Fruit fly (Drosophila melanogaster): ENCODE results near the gene CG15160.

DNA sequence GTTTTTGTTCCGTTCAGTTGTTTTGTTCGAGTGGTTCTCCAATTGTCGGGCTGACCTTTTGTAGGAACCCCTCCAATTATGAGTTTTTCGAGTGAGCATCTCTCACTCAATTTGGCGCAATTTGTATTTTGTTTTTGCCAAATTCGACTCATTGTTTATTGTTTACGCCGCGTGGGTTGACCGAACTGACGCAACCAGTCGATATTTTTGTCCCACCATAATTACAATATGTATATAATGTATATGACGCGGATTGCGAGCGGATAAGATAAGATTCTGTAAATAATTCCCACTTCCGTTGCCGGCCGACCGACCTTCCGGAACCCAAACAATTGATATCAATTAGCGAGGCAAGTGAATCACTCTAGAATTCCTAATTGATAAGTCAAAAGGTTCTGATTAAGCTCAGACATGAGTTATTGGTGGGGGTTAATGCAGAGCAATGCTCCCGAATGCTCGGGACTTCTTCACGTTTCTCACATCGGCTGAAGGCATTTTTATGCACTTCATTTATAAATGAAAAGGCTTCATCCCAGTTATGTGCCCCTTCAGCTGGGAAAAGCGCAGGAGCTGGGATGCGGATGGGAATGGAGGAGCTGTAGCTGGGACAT, 40.0 kb downstream of the CG15160 start:
- TF ChIP-seq psq (optimal IDR thresholded peaks at IDR 0.05) (no peak), insv (optimal IDR thresholded peaks at IDR 0.05) (no peak), h (optimal IDR thresholded peaks at IDR 0.05) (no peak), ttk (optimal IDR thresholded peaks at IDR 0.05) (no peak), Myc (optimal IDR thresholded peaks at IDR 0.05) (no peak)

All from Kc167 (cell line).